Fruit fly (Drosophila melanogaster) whole organism, adult: ENCODE results near the gene CG13085.

ENCODE experiments used
- CG11617 ChIP-seq: fragments of 200-800 bp; sonication (Bioruptor generic); optimal IDR thresholded peaks from 2 replicates; lab custom pipeline; 2017; ENCODE audit warnings: mild to moderate bottlenecking, missing biosample characterization, missing genetic modification reagents, missing genetic modification characterization
- CG12768 ChIP-seq: fragments of 200-800 bp; sonication (Bioruptor generic); optimal IDR thresholded peaks from 2 replicates; lab custom pipeline; 2017; ENCODE audit warnings: missing biosample characterization, missing genetic modification characterization, mild to moderate bottlenecking, moderate library complexity, missing genetic modification reagents
- CG14711 ChIP-seq: fragments of 200-800 bp; sonication (Bioruptor generic); optimal IDR thresholded peaks from 2 replicates; lab custom pipeline; 2018; ENCODE audit warnings: missing biosample characterization, mild to moderate bottlenecking, missing genetic modification characterization, moderate library complexity
- CG1620 ChIP-seq: fragments of 200-800 bp; sonication (Bioruptor generic); optimal IDR thresholded peaks from 2 replicates; lab custom pipeline; 2016; ENCODE audit warnings: missing biosample characterization, missing genetic modification characterization
- CG33017 ChIP-seq: fragments of 200-800 bp; sonication (Bioruptor generic); optimal IDR thresholded peaks from 2 replicates; lab custom pipeline; 2018; ENCODE audit warnings: missing biosample characterization, mild to moderate bottlenecking, missing genetic modification characterization, moderate library complexity
- CG5204 ChIP-seq: fragments of 200-800 bp; sonication (Bioruptor generic); optimal IDR thresholded peaks from 2 replicates; lab custom pipeline; 2016; ENCODE audit warnings: missing biosample characterization, missing genetic modification characterization
- CG7045 ChIP-seq: fragments of 200-800 bp; sonication (Bioruptor generic); optimal IDR thresholded peaks from 2 replicates; lab custom pipeline; 2017; ENCODE audit warnings: missing biosample characterization, mild to moderate bottlenecking, missing genetic modification characterization
- CG7101 ChIP-seq: fragments of 200-800 bp; sonication (Bioruptor generic); optimal IDR thresholded peaks from 2 replicates; lab custom pipeline; 2018; ENCODE audit warnings: missing biosample characterization, mild to moderate bottlenecking, missing genetic modification characterization, moderate library complexity
- Crg-1 ChIP-seq: fragments of 200-800 bp; sonication (Bioruptor generic); optimal IDR thresholded peaks from 2 replicates; lab custom pipeline; 2016; ENCODE audit warnings: missing biosample characterization, missing genetic modification characterization
- Hr96 ChIP-seq: fragments of 200-800 bp; sonication (Bioruptor generic); optimal IDR thresholded peaks from 2 replicates; lab custom pipeline; 2016; ENCODE audit warnings: missing biosample characterization, missing genetic modification characterization
- Mnt ChIP-seq: fragments of 200-800 bp; sonication (Bioruptor generic); optimal IDR thresholded peaks from 2 replicates; lab custom pipeline; 2016; ENCODE audit warnings: missing biosample characterization, mild to moderate bottlenecking, missing genetic modification characterization
- bab1 ChIP-seq: fragments of 200-800 bp; sonication (Bioruptor generic); optimal IDR thresholded peaks from 3 replicates; lab custom pipeline; 2019; ENCODE audit warnings: missing biosample characterization, mild to moderate bottlenecking, missing genetic modification characterization, moderate library complexity
- cic ChIP-seq: fragments of 200-800 bp; sonication (Bioruptor generic); optimal IDR thresholded peaks from 2 replicates; lab custom pipeline; 2017; ENCODE audit warnings: missing biosample characterization, mild to moderate bottlenecking, missing genetic modification characterization, moderate library complexity
- cnc ChIP-seq, 2 experiments: fragments of >200 bp; optimal IDR thresholded peaks; 2 replicates each; lab custom pipeline; 2017
- kay ChIP-seq: fragments of 200-800 bp; sonication (Bioruptor generic); peaks from one replicate; lab custom pipeline; 2016; ENCODE audit warnings: missing biosample characterization, missing genetic modification characterization, borderline replicate concordance
- ovo ChIP-seq: fragments of 200-800 bp; sonication (Bioruptor generic); optimal IDR thresholded peaks from 2 replicates; lab custom pipeline; 2016; ENCODE audit warnings: missing biosample characterization, missing genetic modification characterization
- pad ChIP-seq: fragments of 200-800 bp; sonication (Bioruptor generic); optimal IDR thresholded peaks from 3 replicates; lab custom pipeline; 2017; ENCODE audit warnings: missing biosample characterization, missing genetic modification characterization, mild to moderate bottlenecking, moderate library complexity, missing genetic modification reagents
- tj ChIP-seq: fragments of 200-800 bp; sonication (Bioruptor generic); optimal IDR thresholded peaks from 3 replicates; lab custom pipeline; 2017; ENCODE audit warnings: missing biosample characterization, mild to moderate bottlenecking, missing genetic modification characterization, moderate library complexity
- toe ChIP-seq: fragments of 200-800 bp; sonication (Bioruptor generic); optimal IDR thresholded peaks from 2 replicates; lab custom pipeline; 2016; ENCODE audit warnings: missing biosample characterization, missing genetic modification characterization

CG13085 gene

DNA sequence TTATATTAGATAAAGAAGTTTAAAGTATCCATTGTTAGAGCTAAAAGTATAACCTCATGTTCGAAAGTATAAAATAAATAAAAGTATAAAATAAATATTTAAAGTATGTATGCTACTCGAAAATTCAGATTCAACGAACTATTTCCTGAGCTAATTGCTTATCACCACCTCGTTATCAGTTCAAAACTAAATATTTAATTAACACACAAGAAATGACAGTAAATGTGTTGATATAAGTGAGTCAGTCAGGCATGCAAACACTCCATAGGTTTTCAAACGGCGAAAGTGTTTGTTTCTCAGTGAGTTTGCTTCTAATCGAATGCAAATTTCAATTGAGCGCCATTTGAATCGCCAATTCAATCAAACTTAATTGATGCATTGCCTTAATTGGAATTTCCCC is 10.4 kb downstream of the CG13085 start:
- TF ChIP-seq Mnt (no peak), CG7045 (peak; percentile 57), cic (GFP tag; lab: Kevin White, UChicago) (peak; percentile 89), ovo (GFP tag; lab: Kevin White, UChicago) (peak; percentile 34), kay (no peak), CG1620 (GFP tag; lab: Kevin White, UChicago) (no peak), Hr96 (GFP tag; lab: Kevin White, UChicago) (no peak), CG14711 (tag; lab: Kevin White, UChicago) (peak; percentile 10), CG11617 (GFP tag; lab: Kevin White, UChicago) (peak; percentile 40), cnc (optimal IDR thresholded peaks at IDR 0.05; lab: Kevin White, UChicago) (no peak), CG7101 (peak; percentile 72), toe (GFP tag; lab: Kevin White, UChicago) (peak; percentile 6), pad (GFP tag; lab: Kevin White, UChicago) (peak; percentile 26), CG12768 (GFP tag; lab: Kevin White, UChicago) (peak; percentile 11), CG33017 (tag; lab: Kevin White, UChicago) (peak; percentile 66)

DNA sequence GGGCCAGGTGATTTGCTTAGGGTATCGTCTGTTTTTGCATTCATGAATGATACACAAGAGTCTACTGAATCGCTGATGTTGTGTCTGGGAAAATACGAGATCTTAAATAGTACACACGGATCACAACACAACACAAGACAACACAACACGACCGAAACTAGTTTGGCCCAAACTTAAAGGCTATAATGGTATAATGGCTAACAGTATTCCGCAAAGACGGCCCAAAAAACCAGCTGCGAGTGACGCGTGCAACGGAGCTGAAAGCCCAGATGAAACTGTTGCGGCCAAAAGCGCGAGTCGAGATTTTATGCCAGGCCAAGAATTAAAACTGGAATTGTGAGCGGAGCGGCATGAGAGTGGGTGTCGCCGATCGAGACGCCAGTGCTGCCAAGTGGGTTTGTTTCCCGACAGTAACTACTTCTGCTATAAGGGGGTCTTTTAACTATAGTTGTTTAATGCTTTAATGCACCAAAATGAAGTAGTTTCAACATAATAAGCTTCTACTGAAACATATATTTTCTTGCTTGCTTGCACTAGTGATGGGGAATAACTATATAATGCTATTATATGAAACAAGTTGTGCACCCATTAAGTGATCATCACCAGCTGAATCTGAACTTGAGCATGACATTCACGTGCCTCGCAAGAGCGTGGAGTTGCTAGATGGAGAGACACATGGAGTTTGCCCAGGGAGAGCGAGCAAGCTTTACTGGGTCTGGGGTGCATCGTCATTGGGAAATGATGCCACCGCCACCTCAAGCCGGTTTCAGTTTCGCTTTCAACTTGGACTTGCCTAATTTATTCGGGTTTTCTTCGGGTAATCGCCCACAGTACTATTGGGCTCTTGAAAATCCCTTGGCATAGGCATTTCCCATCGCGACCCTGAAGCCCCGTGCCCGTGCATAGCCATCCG is 15.1 kb downstream of the CG13085 start:
- TF ChIP-seq Crg-1 (GFP tag; lab: Kevin White, UChicago) (no peak), CG5204 (no peak), Hr96 (GFP tag; lab: Kevin White, UChicago) (no peak), toe (GFP tag; lab: Kevin White, UChicago) (no peak), ovo (GFP tag; lab: Kevin White, UChicago) (no peak), kay (no peak), tj (no peak), CG14711 (tag; lab: Kevin White, UChicago) (no peak), pad (GFP tag; lab: Kevin White, UChicago) (no peak), cic (GFP tag; lab: Kevin White, UChicago) (no peak), CG33017 (tag; lab: Kevin White, UChicago) (no peak), cnc (optimal IDR thresholded peaks at IDR 0.05; lab: Kevin White, UChicago) (no peak), bab1 (GFP tag; lab: Kevin White, UChicago) (no peak), CG12768 (GFP tag; lab: Kevin White, UChicago) (no peak), CG1620 (GFP tag; lab: Kevin White, UChicago) (no peak)

DNA sequence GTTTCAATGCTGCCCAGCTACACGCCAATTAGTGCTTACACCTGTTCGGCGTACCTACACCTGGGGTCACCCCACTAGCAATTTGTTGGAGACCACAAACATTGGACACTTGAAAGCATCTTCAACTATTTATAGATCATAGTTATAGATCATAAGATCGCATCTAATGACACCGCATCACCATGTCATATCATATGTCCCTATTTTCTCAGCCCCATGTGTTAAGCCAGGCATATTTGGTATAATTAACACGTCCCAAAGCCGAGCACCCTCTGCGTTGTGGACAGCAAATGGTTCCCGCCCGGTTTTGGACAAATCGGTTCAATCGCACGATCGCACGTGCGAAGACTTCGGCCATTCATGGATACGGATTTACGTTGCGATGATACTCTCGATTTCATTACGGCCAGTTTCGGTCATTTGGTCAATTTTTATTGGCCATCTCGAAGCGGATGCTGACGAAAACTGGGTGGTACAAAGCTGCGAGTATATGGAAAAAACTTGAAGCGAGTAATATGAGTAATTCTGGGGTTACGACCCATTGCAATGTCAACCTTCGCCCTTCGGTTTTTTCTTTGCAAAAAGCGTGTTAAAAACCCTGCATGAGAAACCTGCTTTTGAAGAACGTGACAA is 15.9 kb downstream of the CG13085 start:
- TF ChIP-seq kay (no peak), toe (GFP tag; lab: Kevin White, UChicago) (no peak), Mnt (no peak), CG1620 (GFP tag; lab: Kevin White, UChicago) (peak; percentile 5), Crg-1 (GFP tag; lab: Kevin White, UChicago) (no peak), CG11617 (GFP tag; lab: Kevin White, UChicago) (no peak), Hr96 (GFP tag; lab: Kevin White, UChicago) (no peak), CG7101 (peak; percentile 22)

DNA sequence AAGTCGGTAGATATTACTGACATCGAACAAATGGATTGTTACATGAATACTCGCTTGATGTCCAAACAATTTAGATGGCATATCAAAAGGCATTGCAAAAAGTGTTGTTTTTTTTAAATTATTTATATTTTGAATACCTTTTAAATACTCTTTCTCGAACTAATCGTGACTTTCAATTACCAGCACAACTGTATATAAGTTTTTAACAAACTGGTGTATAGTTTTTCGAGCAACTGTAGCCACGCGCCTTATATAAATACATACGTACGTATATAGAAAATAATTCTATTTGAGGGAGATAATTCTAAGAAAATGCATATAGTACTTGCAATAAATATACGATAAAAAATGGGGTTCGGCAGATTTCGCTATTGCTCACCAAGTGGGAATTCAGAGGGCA is 16.4 kb downstream of the CG13085 start:
- TF ChIP-seq kay (peak; percentile 94), CG7045 (no peak)

DNA sequence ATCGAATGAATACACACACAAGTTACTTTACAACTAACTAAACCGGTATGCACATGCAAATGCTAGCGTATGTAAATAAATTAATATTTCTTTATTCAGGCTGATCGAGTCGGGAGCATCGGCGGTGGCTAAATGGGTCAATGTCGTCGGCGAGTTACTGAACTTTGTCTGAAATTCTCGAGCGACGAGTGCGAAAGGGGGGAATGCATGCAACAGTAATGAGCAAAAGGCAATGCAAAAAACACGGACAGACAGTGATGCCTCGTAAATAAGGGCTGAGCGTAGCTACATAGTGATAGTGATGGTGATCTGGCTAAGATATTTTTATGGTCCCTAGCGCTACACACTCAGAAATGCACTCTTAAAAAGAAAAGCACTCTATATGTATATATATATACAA is 16.9 kb downstream of the CG13085 start:
- TF ChIP-seq CG1620 (GFP tag; lab: Kevin White, UChicago) (peak; percentile 20), CG14711 (tag; lab: Kevin White, UChicago) (peak; percentile 4), Hr96 (GFP tag; lab: Kevin White, UChicago) (no peak), pad (GFP tag; lab: Kevin White, UChicago) (peak; percentile 90), tj (peak; percentile 61), CG7101 (peak; percentile 9), cic (GFP tag; lab: Kevin White, UChicago) (peak; percentile 37), CG5204 (no peak)

DNA sequence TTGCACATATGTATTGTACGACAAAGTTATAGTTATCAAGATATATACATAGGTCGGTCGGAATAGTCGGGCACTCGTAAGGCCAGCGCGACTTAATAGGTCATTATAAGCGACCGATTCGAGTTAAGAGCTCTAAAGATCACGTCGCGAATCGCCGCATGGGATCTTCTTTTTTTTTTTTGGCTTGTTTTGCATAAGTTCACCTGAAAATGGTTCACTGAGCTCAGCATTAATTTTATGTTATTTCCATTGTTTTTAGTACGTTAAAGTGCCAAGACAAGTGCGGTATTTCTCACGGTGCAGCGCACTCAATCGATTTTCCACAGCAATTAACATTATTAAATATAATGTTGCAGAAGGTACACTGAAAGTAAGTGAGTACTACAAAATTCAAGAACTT is 17.5 kb downstream of the CG13085 start:
- TF ChIP-seq CG5204 (peak; percentile 33), tj (peak; percentile 77), CG7045 (no peak)

DNA sequence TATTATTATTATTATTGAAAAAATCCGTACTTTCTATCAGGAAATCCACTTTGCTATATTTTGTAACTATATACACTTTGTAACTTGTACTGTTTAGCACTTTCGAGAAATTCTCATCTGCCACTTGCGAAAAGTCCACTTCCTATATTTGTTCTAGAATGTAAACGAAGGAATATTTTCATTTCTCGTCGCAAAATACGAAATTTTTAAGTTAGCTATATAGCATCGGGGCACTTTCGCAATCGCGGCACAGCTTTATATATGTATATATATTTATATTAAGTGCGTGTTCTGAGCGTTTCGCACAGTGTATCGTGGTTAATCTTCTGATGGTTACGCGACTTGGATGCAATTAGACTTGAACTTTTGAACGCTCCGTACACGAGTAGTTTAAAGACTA is 17.9 kb downstream of the CG13085 start, which contains the start of gene RanGAP:
RanGAP (plus strand) TSS at position 169 of the 400 bp plus-strand sequence.
- TF ChIP-seq Mnt (no peak), pad (GFP tag; lab: Kevin White, UChicago) (no peak), kay (peak; percentile 49), CG5204 (no peak), CG7101 (no peak), cnc (optimal IDR thresholded peaks at IDR 0.05; lab: Kevin White, UChicago) (no peak), CG1620 (GFP tag; lab: Kevin White, UChicago) (no peak), CG7045 (peak; percentile 10), tj (no peak), bab1 (GFP tag; lab: Kevin White, UChicago) (no peak)
